Fruit fly (Drosophila melanogaster): Measurements from ENCODE around the gene Sr-CIV.

Gene Sr-CIV

dm6 chr2L:3476399-3477056 is 47.3 kb downstream of the Sr-CIV start:
- TF ChIP-seq Hr83 (GFP tag; optimal IDR thresholded peaks at IDR 0.05; ENCODE audit: poor library complexity, severe bottlenecking) = peak; percentile 9
- TF ChIP-seq Abd-B (GFP tag; optimal IDR thresholded peaks at IDR 0.05) = no peak
- no peak for TF ChIP-seq CG9705 (GFP tag; optimal IDR thresholded peaks at IDR 0.05)
- no peak for TF ChIP-seq fru (GFP tag; optimal IDR thresholded peaks at IDR 0.05)
- no peak for TF ChIP-seq OdsH (GFP tag; optimal IDR thresholded peaks at IDR 0.05)
- TF ChIP-seq Jra (GFP tag; optimal IDR thresholded peaks at IDR 0.05) = no peak
- TF ChIP-seq h (GFP tag; optimal IDR thresholded peaks at IDR 0.05) = no peak
- no peak for TF ChIP-seq Mio (GFP tag; optimal IDR thresholded peaks at IDR 0.05)

dm6 chr2L:3475948-3476347 is 47.9 kb downstream of the Sr-CIV start:
- TF ChIP-seq jim (GFP tag; optimal IDR thresholded peaks at IDR 0.05) (no peak), br (GFP tag; optimal IDR thresholded peaks at IDR 0.05) (no peak), foxo (GFP tag; optimal IDR thresholded peaks at IDR 0.05) (peak in 1 of 2 experiments; percentile 35), Rel (GFP tag; optimal IDR thresholded peaks at IDR 0.05) (no peak), Rel (tag; optimal IDR thresholded peaks at IDR 0.05) (no peak), rgr (GFP tag; optimal IDR thresholded peaks at IDR 0.05) (peak; percentile 27), woc (GFP tag; optimal IDR thresholded peaks at IDR 0.05) (no peak), dl (GFP tag; optimal IDR thresholded peaks at IDR 0.05; ENCODE audit: insufficient read depth in 1 of 2, partially characterized antibody in 2 of 2) (no peak), HLH106 (tag; optimal IDR thresholded peaks at IDR 0.05) (peak; percentile 3), dmrt93B (GFP tag; optimal IDR thresholded peaks at IDR 0.05) (peak; percentile 10), ey (GFP tag; optimal IDR thresholded peaks at IDR 0.05) (peak; percentile 11), fru (GFP tag; optimal IDR thresholded peaks at IDR 0.05) (peak; percentile 41)

dm6 chr2L:3475168-3475567 is 48.7 kb downstream of the Sr-CIV start:
- peak; percentile 40 for TF ChIP-seq OdsH (GFP tag; optimal IDR thresholded peaks at IDR 0.05)
- TF ChIP-seq usp (GFP tag; optimal IDR thresholded peaks at IDR 0.05) = no peak
- peak; percentile 87 for TF ChIP-seq Hnf4 (GFP tag; optimal IDR thresholded peaks at IDR 0.05)
- TF ChIP-seq Sp1 (GFP tag; optimal IDR thresholded peaks at IDR 0.05) = peak; percentile 41
- peak; percentile 38 for TF ChIP-seq psq (GFP tag; optimal IDR thresholded peaks at IDR 0.05)
- peak in 1 of 2 experiments; percentile 28 for TF ChIP-seq foxo (GFP tag; optimal IDR thresholded peaks at IDR 0.05)
- no peak for TF ChIP-seq Hr78 (GFP tag; optimal IDR thresholded peaks at IDR 0.05)
- peak; percentile 31 for TF ChIP-seq ey (GFP tag; optimal IDR thresholded peaks at IDR 0.05)
- TF ChIP-seq Dif (GFP tag; optimal IDR thresholded peaks at IDR 0.05; ENCODE audit: partially characterized antibody) = no peak
- TF ChIP-seq h (GFP tag; optimal IDR thresholded peaks at IDR 0.05) = peak; percentile 57
- TF ChIP-seq fru (GFP tag; optimal IDR thresholded peaks at IDR 0.05) = peak; percentile 29
- no peak for TF ChIP-seq CG32264 (GFP tag; optimal IDR thresholded peaks at IDR 0.05)
- peak; percentile 57 for TF ChIP-seq rgr (GFP tag; optimal IDR thresholded peaks at IDR 0.05)
- peak; percentile 45 for TF ChIP-seq HLH106 (tag; optimal IDR thresholded peaks at IDR 0.05)
- no peak for TF ChIP-seq Rel (GFP tag; optimal IDR thresholded peaks at IDR 0.05)
- peak; percentile 14 for TF ChIP-seq Rel (tag; optimal IDR thresholded peaks at IDR 0.05)
- TF ChIP-seq lola (GFP tag; optimal IDR thresholded peaks at IDR 0.05) = no peak
- no peak for TF ChIP-seq Myc (optimal IDR thresholded peaks at IDR 0.05)

Measured in whole organism, wandering third instar larva.